Worm (Caenorhabditis elegans) whole organism, young adult: ENCODE measurements around the gene F35H8.12.

Experiments
- B0261.1 ChIP-seq: sonication (generic microtip); optimal IDR thresholded peaks from 2 replicates; lab custom pipeline; 2016; ENCODE audit warnings: mild to moderate bottlenecking, missing genetic modification characterization, moderate library complexity, missing compliant biosample characterization
- B0336.3 ChIP-seq: fragments of 200-800 bp; sonication (Bioruptor generic); IDR thresholded peaks from 2 replicates; pipeline ENCODE4 v1.3.6; 2022; ENCODE audit warnings: missing genetic modification characterization, missing compliant biosample characterization
- C17E4.6 ChIP-seq: fragments of 200-800 bp; sonication (Bioruptor generic); IDR thresholded peaks from 2 replicates; pipeline ENCODE4 v1.3.6; 2022; ENCODE audit warnings: missing genetic modification reagents, missing genetic modification characterization, missing compliant biosample characterization
- D2030.7 ChIP-seq: fragments of 200-800 bp; sonication (Bioruptor generic); IDR thresholded peaks from 2 replicates; pipeline ENCODE4 v1.3.6; 2022; ENCODE audit warnings: missing genetic modification reagents, missing genetic modification characterization, missing compliant biosample characterization
- F33H1.4 ChIP-seq: fragments of 200-800 bp; sonication (Bioruptor generic); IDR thresholded peaks from 2 replicates; pipeline ENCODE4 v1.3.6; 2022; ENCODE audit warnings: missing genetic modification reagents, missing genetic modification characterization, missing compliant biosample characterization
- F57C9.4 ChIP-seq: sonication (generic microtip); optimal IDR thresholded peaks from 2 replicates; lab custom pipeline; 2017; ENCODE audit warnings: mild to moderate bottlenecking, missing genetic modification characterization, missing compliant biosample characterization
- K11D2.4 ChIP-seq: fragments of 200-800 bp; sonication (Bioruptor generic); IDR thresholded peaks from 2 replicates; pipeline ENCODE4 v1.3.6; 2022; ENCODE audit warnings: missing genetic modification reagents, missing genetic modification characterization, missing compliant biosample characterization
- T07F8.4 ChIP-seq: sonication (generic microtip); optimal IDR thresholded peaks from 2 replicates; lab custom pipeline; 2016; ENCODE audit warnings: mild to moderate bottlenecking, missing genetic modification characterization, moderate library complexity, missing compliant biosample characterization
- T26A5.8 ChIP-seq: sonication (generic microtip); optimal IDR thresholded peaks from 2 replicates; lab custom pipeline; 2016; ENCODE audit warnings: missing genetic modification characterization, missing compliant biosample characterization
- Y56A3A.18 ChIP-seq: fragments of 200-800 bp; sonication (Bioruptor generic); IDR thresholded peaks from 2 replicates; pipeline ENCODE4 v1.3.6; 2022; ENCODE audit warnings: missing genetic modification reagents, missing genetic modification characterization, missing compliant biosample characterization
- Y67H2A.10 ChIP-seq: fragments of 200-800 bp; sonication (Bioruptor generic); conservative IDR thresholded peaks from 2 replicates; pipeline ENCODE4 v1.3.6; 2022; ENCODE audit warnings: missing genetic modification reagents, missing genetic modification characterization, missing compliant biosample characterization
- akir-1 ChIP-seq: fragments of 200-800 bp; sonication (Bioruptor generic); optimal IDR thresholded peaks from 2 replicates; lab custom pipeline; 2018; ENCODE audit warnings: mild to moderate bottlenecking, missing genetic modification characterization, moderate library complexity, missing compliant biosample characterization
- aptf-3 ChIP-seq: fragments of 200-800 bp; sonication (Bioruptor generic); IDR thresholded peaks from 2 replicates; pipeline ENCODE4 v1.3.6; 2022; ENCODE audit warnings: missing genetic modification characterization, missing compliant biosample characterization
- attf-5 ChIP-seq: fragments of 200-800 bp; sonication (Bioruptor generic); optimal IDR thresholded peaks from 2 replicates; lab custom pipeline; 2018; ENCODE audit warnings: mild to moderate bottlenecking, missing genetic modification characterization, missing compliant biosample characterization
- ccch-3 ChIP-seq: fragments of 200-800 bp; sonication (Bioruptor generic); optimal IDR thresholded peaks from 2 replicates; lab custom pipeline; 2018; ENCODE audit warnings: mild to moderate bottlenecking, missing genetic modification characterization, missing compliant biosample characterization
- cebp-1 ChIP-seq, 2 experiments: fragments of 200-800 bp in 1 of 2; sonication (Bioruptor generic) in 1 of 2; sonication (generic microtip) in 1 of 2; IDR thresholded peaks in 1 of 2; optimal IDR thresholded peaks in 1 of 2; 2 replicates each; pipeline versions ENCODE4 v1.3.6 to Lab custom; 2017 to 2022; ENCODE audit warnings: missing compliant biosample characterization in 2 of 2, missing genetic modification characterization in 2 of 2, mild to moderate bottlenecking in 1 of 2, missing genetic modification reagents in 1 of 2, moderate library complexity in 1 of 2
- cebp-2 ChIP-seq: fragments of 200-800 bp; sonication (Bioruptor generic); IDR thresholded peaks from 2 replicates; pipeline ENCODE4 v1.3.6; 2022; ENCODE audit warnings: missing genetic modification characterization, missing compliant biosample characterization
- ceh-40 ChIP-seq: fragments of 200-800 bp; sonication (Bioruptor generic); IDR thresholded peaks from 2 replicates; pipeline ENCODE4 v1.3.6; 2022; ENCODE audit warnings: missing genetic modification characterization, missing compliant biosample characterization
- dpff-1 ChIP-seq: sonication (generic microtip); optimal IDR thresholded peaks from 2 replicates; lab custom pipeline; 2017; ENCODE audit warnings: mild to moderate bottlenecking, missing genetic modification characterization, missing compliant biosample characterization
- fkh-3 ChIP-seq: sonication (generic microtip); optimal IDR thresholded peaks from 2 replicates; lab custom pipeline; 2016; ENCODE audit warnings: mild to moderate bottlenecking, missing genetic modification characterization, missing compliant biosample characterization
- hlh-12 ChIP-seq: sonication (generic microtip); optimal IDR thresholded peaks from 2 replicates; lab custom pipeline; 2016; ENCODE audit warnings: missing genetic modification characterization, missing compliant biosample characterization
- hmg-20 ChIP-seq: fragments of 200-800 bp; sonication (Bioruptor generic); IDR thresholded peaks from 2 replicates; pipeline ENCODE4 v1.3.6; 2022; ENCODE audit warnings: missing genetic modification reagents, missing genetic modification characterization, missing compliant biosample characterization
- hsf-1 ChIP-seq: fragments of 200-800 bp; sonication (Bioruptor generic); IDR thresholded peaks from 2 replicates; pipeline ENCODE4 v1.3.6; 2022; ENCODE audit warnings: missing genetic modification reagents, missing genetic modification characterization, missing compliant biosample characterization
- lag-1 ChIP-seq: fragments of 200-800 bp; sonication (Bioruptor generic); IDR thresholded peaks from 2 replicates; pipeline ENCODE4 v1.3.6; 2022; ENCODE audit warnings: missing genetic modification reagents, missing genetic modification characterization, missing compliant biosample characterization
- let-526 ChIP-seq: fragments of 200-800 bp; sonication (Bioruptor generic); IDR thresholded peaks from 2 replicates; pipeline ENCODE4 v1.3.6; 2022; ENCODE audit warnings: missing genetic modification reagents, missing genetic modification characterization, missing compliant biosample characterization
- let-607 ChIP-seq, 2 experiments: fragments of 200-800 bp in 1 of 2; sonication (Bioruptor generic) in 1 of 2; sonication (generic microtip) in 1 of 2; optimal IDR thresholded peaks; 2 replicates each; lab custom pipeline; 2016 to 2018; ENCODE audit warnings: mild to moderate bottlenecking in 2 of 2, missing compliant biosample characterization in 2 of 2, missing genetic modification characterization in 2 of 2, moderate library complexity in 2 of 2, missing genotype in 1 of 2
- lin-26 ChIP-seq: fragments of 200-800 bp; sonication (Bioruptor generic); IDR thresholded peaks from 2 replicates; pipeline ENCODE4 v1.3.6; 2022; ENCODE audit warnings: missing genetic modification reagents, missing genetic modification characterization, missing compliant biosample characterization
- lin-35 ChIP-seq, 3 experiments: fragments of 150-350 bp in 2 of 3; sonication (generic microtip) in 1 of 3; optimal IDR thresholded peaks; 2 replicates each; lab custom pipeline; 2014 to 2018; ENCODE audit warnings: missing biosample characterization in 3 of 3, missing genetic modification characterization in 3 of 3, missing genetic modification reagents in 3 of 3
- lin-40 ChIP-seq: sonication (generic microtip); optimal IDR thresholded peaks from 2 replicates; lab custom pipeline; 2016; ENCODE audit warnings: missing genetic modification characterization, mild to moderate bottlenecking, missing compliant biosample characterization, missing genotype, missing genetic modification reagents
- lir-1 ChIP-seq: fragments of 200-800 bp; sonication (Bioruptor generic); conservative IDR thresholded peaks from 2 replicates; pipeline ENCODE4 v1.3.6; 2022; ENCODE audit warnings: missing genetic modification reagents, missing genetic modification characterization, missing compliant biosample characterization
- lsy-27 ChIP-seq: sonication (generic microtip); optimal IDR thresholded peaks from 2 replicates; lab custom pipeline; 2017; ENCODE audit warnings: missing genetic modification characterization, mild to moderate bottlenecking, missing compliant biosample characterization, antibody characterized with exemption, missing genotype, borderline replicate concordance; ENCODE audit not compliant: insufficient read depth
- madf-6 ChIP-seq: fragments of 200-800 bp; sonication (Bioruptor generic); IDR thresholded peaks from 2 replicates; pipeline ENCODE4 v1.3.6; 2022; ENCODE audit warnings: missing genetic modification reagents, missing genetic modification characterization, missing compliant biosample characterization
- madf-8 ChIP-seq: fragments of 200-800 bp; sonication (Bioruptor generic); conservative IDR thresholded peaks from 2 replicates; pipeline ENCODE4 v1.3.6; 2022; ENCODE audit warnings: missing genetic modification reagents, missing genetic modification characterization, missing compliant biosample characterization
- mxl-1 ChIP-seq: sonication (generic microtip); optimal IDR thresholded peaks from 2 replicates; lab custom pipeline; 2016; ENCODE audit warnings: missing genetic modification characterization, missing compliant biosample characterization
- nfyb-1 ChIP-seq: fragments of 200-800 bp; sonication (Bioruptor generic); IDR thresholded peaks from 2 replicates; pipeline ENCODE4 v1.3.6; 2022; ENCODE audit warnings: missing genetic modification reagents, missing genetic modification characterization, missing compliant biosample characterization
- nhr-80 ChIP-seq: sonication (generic microtip); optimal IDR thresholded peaks from 2 replicates; lab custom pipeline; 2016; ENCODE audit warnings: missing genetic modification characterization, missing compliant biosample characterization
- nhr-90 ChIP-seq: sonication (generic microtip); optimal IDR thresholded peaks from 2 replicates; lab custom pipeline; 2016; ENCODE audit warnings: missing genotype, mild to moderate bottlenecking, missing genetic modification characterization, missing compliant biosample characterization
- rcor-1 ChIP-seq: fragments of 200-800 bp; sonication (Bioruptor generic); IDR thresholded peaks from 2 replicates; pipeline ENCODE4 v1.3.6; 2022; ENCODE audit warnings: missing genetic modification reagents, missing genetic modification characterization, missing compliant biosample characterization
- rec-8 ChIP-seq, 2 experiments: sonication (generic microtip); optimal IDR thresholded peaks; 2 replicates each; lab custom pipeline; 2016; ENCODE audit warnings: mild to moderate bottlenecking in 2 of 2, missing genetic modification characterization in 2 of 2, missing genetic modification reagents in 2 of 2, missing genotype in 2 of 2, missing biosample characterization in 1 of 2, missing compliant biosample characterization in 1 of 2, moderate library complexity in 1 of 2
- rpc-1 ChIP-seq, 2 experiments: fragments of 150-350 bp in 1 of 2; sonication (generic microtip) in 1 of 2; optimal IDR thresholded peaks; 2 replicates each; lab custom pipeline; 2014 to 2018; ENCODE audit warnings: missing biosample characterization in 1 of 2, missing genetic modification characterization in 1 of 2, missing genetic modification reagents in 1 of 2, missing genotype in 1 of 2
- tbp1 ChIP-seq: fragments of 200-800 bp; sonication (Bioruptor generic); optimal IDR thresholded peaks from 2 replicates; lab custom pipeline; 2018; ENCODE audit warnings: mild to moderate bottlenecking, missing genetic modification characterization, missing compliant biosample characterization
- ztf-26 ChIP-seq: sonication (generic microtip); optimal IDR thresholded peaks from 2 replicates; lab custom pipeline; 2017; ENCODE audit warnings: missing genetic modification characterization, missing compliant biosample characterization
- ztf-28 ChIP-seq: fragments of 200-800 bp; sonication (Bioruptor generic); IDR thresholded peaks from 2 replicates; pipeline ENCODE4 v1.3.6; 2022; ENCODE audit warnings: missing genetic modification reagents, missing genetic modification characterization, missing compliant biosample characterization
- ztf-6 ChIP-seq: fragments of 200-800 bp; sonication (Bioruptor generic); IDR thresholded peaks from 2 replicates; pipeline ENCODE4 v1.3.6; 2022; ENCODE audit warnings: missing genetic modification reagents, missing genetic modification characterization, missing compliant biosample characterization

F35H8.12 gene

DNA sequence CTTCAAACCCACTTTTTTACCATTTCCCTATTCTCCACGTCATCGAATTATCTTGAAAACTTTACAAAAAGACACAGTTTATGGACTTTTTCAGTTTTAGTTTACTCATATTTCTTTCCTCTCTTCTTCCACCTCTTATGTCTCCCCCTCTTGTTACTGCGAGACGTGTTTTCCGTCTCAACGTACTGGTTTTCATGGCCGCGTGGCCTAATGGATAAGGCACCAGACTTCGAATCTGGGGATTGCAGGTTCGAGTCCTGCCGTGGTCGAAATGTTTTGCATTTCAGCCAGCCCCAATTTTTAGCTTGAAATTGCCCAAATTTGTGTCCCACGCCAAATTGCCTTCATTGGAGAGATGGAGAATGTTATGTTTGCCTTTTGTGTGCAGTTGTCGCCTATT lies 14.4 kb downstream of the F35H8.12 start (continued):
- peak; percentile 72 for TF ChIP-seq rcor-1 (GFP tag; lab: Robert Waterston, UW)
- peak; percentile 97 for TF ChIP-seq lin-26
- peak; percentile 69; the same call in 1 of the 2 replicates for TF ChIP-seq cebp-2 (GFP tag; lab: Robert Waterston, UW)
- peak; percentile 49; the same call in 1 of the 2 replicates for TF ChIP-seq C17E4.6 (GFP tag; lab: Robert Waterston, UW)
- peak; percentile 61 for TF ChIP-seq attf-5
- 0 out of 2 replicates have a peak, but pooled peaks have one; percentile 55 for TF ChIP-seq K11D2.4 (GFP tag; lab: Robert Waterston, UW)
- peak; percentile 90 for TF ChIP-seq mxl-1
- no peak for TF ChIP-seq F57C9.4 (tag; lab: Kevin White, UChicago)
- TF ChIP-seq dpff-1 (tag; lab: Kevin White, UChicago), result no peak
- TF ChIP-seq ceh-40 (GFP tag; lab: Robert Waterston, UW), result no peak
- TF ChIP-seq D2030.7 (GFP tag; lab: Robert Waterston, UW), result peak; percentile 67
- peak; percentile 16; the same call in 1 of the 2 replicates for TF ChIP-seq ztf-6 (GFP tag; lab: Robert Waterston, UW)
- peak; percentile 65 for TF ChIP-seq madf-6 (GFP tag; lab: Robert Waterston, UW)
- peak in 1 of 3 experiments; percentile 3 for TF ChIP-seq lin-35 (GFP tag; optimal IDR thresholded peaks at IDR 0.05; lab: Kevin White, UChicago)
- no peak for TF ChIP-seq ztf-26 (tag; lab: Kevin White, UChicago)
- no peak; the same call in 1 of the 2 replicates for TF ChIP-seq let-526 (GFP tag; lab: Robert Waterston, UW)
- TF ChIP-seq Y56A3A.18 (GFP tag; lab: Robert Waterston, UW), result peak; percentile 77; the same call in 1 of the 2 replicates
- TF ChIP-seq hmg-20, result no peak
- peak in 1 of 2 experiments; percentile 48 for TF ChIP-seq let-607 (tag; optimal IDR thresholded peaks at IDR 0.05; lab: Kevin White, UChicago)
- TF ChIP-seq Y67H2A.10, result peak; percentile 46; the same call in 1 of the 2 replicates
- TF ChIP-seq lag-1 (GFP tag; lab: Robert Waterston, UW), result no peak
- peak; percentile 46; the same call in 1 of the 2 replicates for TF ChIP-seq F33H1.4 (GFP tag; lab: Robert Waterston, UW)
- TF ChIP-seq hlh-12 (tag; lab: Kevin White, UChicago), result no peak
- peak; percentile 98 for TF ChIP-seq tbp1 (GFP tag; lab: Kevin White, UChicago)
- TF ChIP-seq T07F8.4 (tag; lab: Kevin White, UChicago), result peak; percentile 53
- TF ChIP-seq B0261.1, result peak; percentile 93
- TF ChIP-seq lin-40 (tag; lab: Kevin White, UChicago), result peak; percentile 62
- no peak for TF ChIP-seq ccch-3
- no peak for TF ChIP-seq cebp-1 (GFP tag; IDR thresholded peaks at IDR 0.05; lab: Robert Waterston, UW)
- TF ChIP-seq cebp-1 (tag; optimal IDR thresholded peaks at IDR 0.05; lab: Kevin White, UChicago), result peak; percentile 73
- peak; percentile 31 for TF ChIP-seq nhr-80
- 0 out of 2 replicates have a peak, but pooled peaks have one; percentile 32 for TF ChIP-seq madf-8 (GFP tag; lab: Robert Waterston, UW)
- peak; percentile 64 to 90 for TF ChIP-seq rec-8 (tag; optimal IDR thresholded peaks at IDR 0.05; lab: Kevin White, UChicago)
- no peak for TF ChIP-seq lsy-27
- TF ChIP-seq ztf-28 (GFP tag; lab: Robert Waterston, UW), result 0 out of 2 replicates have a peak, but pooled peaks have one; percentile 58
- TF ChIP-seq aptf-3 (GFP tag; lab: Robert Waterston, UW), result no peak
- TF ChIP-seq rpc-1 (optimal IDR thresholded peaks at IDR 0.05; lab: Kevin White, UChicago), result peak; percentile 83
- peak; percentile 95 for TF ChIP-seq rpc-1 (tag; optimal IDR thresholded peaks at IDR 0.05; lab: Kevin White, UChicago)
- TF ChIP-seq hsf-1, result no peak
- peak; percentile 90 for TF ChIP-seq nhr-90 (tag; lab: Kevin White, UChicago)
- TF ChIP-seq nfyb-1 (GFP tag; lab: Robert Waterston, UW), result peak; percentile 87
- TF ChIP-seq fkh-3 (tag; lab: Kevin White, UChicago), result peak; percentile 7
- TF ChIP-seq B0336.3, result peak; percentile 50; the same call in 1 of the 2 replicates
- TF ChIP-seq akir-1 (GFP tag; lab: Kevin White, UChicago), result no peak
- no peak for TF ChIP-seq lir-1 (GFP tag; lab: Robert Waterston, UW)
- TF ChIP-seq T26A5.8 (tag; lab: Kevin White, UChicago), result peak; percentile 62
- TF ChIP-seq, all 124 proteins: peak for 80
